Worm (Caenorhabditis elegans) whole organism, L4/young adult: ENCODE results near the gene F36H9.2.
"Not testable (repeated sequence)": the region's sequence is repeated elsewhere in the genome, so short reads cannot be mapped to it uniquely, and the experiment has no call there.

Experiments used
- W03F9.2 ChIP-seq: fragments of 150-350 bp; optimal IDR thresholded peaks from 2 replicates; lab custom pipeline; 2014; ENCODE audit warnings: missing biosample characterization, missing genetic modification characterization
- dao-5 ChIP-seq: sonication (generic microtip); optimal IDR thresholded peaks from 2 replicates; lab custom pipeline; 2016; ENCODE audit warnings: missing genotype, missing genetic modification characterization, moderate library complexity, missing compliant biosample characterization
- him-1 ChIP-seq: sonication (generic microtip); optimal IDR thresholded peaks from 2 replicates; lab custom pipeline; 2016; ENCODE audit warnings: missing genotype, missing genetic modification reagents, missing genetic modification characterization, missing compliant biosample characterization

F36H9.2 gene

DNA sequence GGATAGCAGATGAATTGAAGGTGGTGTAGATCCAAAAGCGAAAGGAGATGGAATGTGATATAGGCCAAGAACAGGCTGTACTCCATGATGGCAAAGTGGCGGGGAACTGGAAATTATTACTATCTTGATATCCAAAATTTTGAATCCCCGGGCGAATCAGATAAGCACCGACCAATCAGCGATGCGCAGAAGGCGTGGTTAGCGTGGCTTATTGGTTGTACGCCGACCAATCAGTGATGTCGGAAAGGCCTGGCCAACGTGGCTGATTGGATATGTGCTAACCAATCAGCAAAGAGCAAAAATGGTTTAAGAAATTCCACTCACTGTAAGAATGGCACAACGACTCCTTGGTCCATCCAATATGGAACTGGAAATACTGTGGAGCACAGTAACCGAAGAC, 8.3 kb upstream of the F36H9.2 start:
- TF ChIP-seq him-1 (no peak), dao-5 (tag; lab: Kevin White, UChicago) (no peak), W03F9.2 (tag; lab: Kevin White, UChicago) (no peak)

DNA sequence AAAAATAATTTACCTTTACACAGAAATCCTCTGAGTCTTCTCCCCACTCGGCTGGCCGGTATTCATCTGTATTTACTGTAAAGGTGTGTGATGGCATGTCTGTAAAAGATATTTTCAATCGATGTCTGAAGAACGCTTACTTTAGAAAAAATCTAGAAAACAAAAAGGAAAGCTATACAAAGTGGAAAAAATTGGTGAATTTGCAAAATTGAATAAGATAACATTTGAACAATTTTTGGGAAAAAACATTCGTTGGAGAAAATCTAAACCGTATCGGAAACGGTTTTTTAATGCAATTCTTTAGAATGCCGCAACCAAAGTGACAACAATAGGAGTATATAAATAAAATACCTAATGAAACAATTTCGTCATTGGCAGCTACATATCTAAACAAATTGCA, 6.3 kb upstream of the F36H9.2 start, which contains the start of gene F36H9.5:
F36H9.5 (minus strand) TSS at position 101 of the 400 bp plus-strand sequence.
- TF ChIP-seq him-1 (no peak), dao-5 (tag; lab: Kevin White, UChicago) (no peak), W03F9.2 (tag; lab: Kevin White, UChicago) (no peak)

DNA sequence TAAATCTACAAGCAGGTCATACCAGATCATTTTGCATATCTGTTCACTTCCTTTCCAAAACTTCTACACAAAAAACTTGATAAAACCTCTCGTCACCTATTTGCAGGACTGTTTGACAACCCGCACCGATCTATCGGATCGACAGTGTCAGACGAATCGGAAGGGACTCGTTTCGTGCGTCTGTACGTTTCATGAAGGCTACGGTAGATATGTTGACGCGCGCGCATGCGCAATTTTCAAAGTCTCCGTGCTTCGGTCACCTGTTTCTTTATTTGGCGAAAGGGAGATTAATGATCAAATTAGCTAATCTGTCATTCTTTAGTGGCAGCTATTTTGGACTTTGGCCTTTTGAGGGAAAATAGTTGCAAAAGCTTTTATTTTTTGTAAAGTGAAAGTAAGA, 1.2 kb downstream of the F36H9.2 start:
- TF ChIP-seq him-1 (no peak), dao-5 (tag; lab: Kevin White, UChicago) (no peak), W03F9.2 (tag; lab: Kevin White, UChicago) (no peak)

- no peak for TF ChIP-seq him-1
- no peak for TF ChIP-seq W03F9.2 (tag; lab: Kevin White, UChicago)
- no peak for TF ChIP-seq dao-5 (tag; lab: Kevin White, UChicago)
Measured at ce11 chrV:1794218-1794617, 6.0 kb downstream of the F36H9.2 start, which contains the start of gene F36H9.1. F36H9.1 (plus strand) TSS chrV:1794518.

ce11 chrV:1797900-1798299, 9.6 kb downstream of the F36H9.2 start, which contains the start of gene F36H9.10:
F36H9.10 (plus strand) TSS chrV:1798200.
- TF ChIP-seq him-1 (no peak), dao-5 (tag; lab: Kevin White, UChicago) (no peak), W03F9.2 (tag; lab: Kevin White, UChicago) (no peak)

ce11 chrV:1803043-1803442, 14.8 kb downstream of the F36H9.2 start, which contains the start of gene srt-41:
srt-41 (minus strand) TSS chrV:1803143.
- no peak for TF ChIP-seq dao-5 (tag; lab: Kevin White, UChicago)
- no peak for TF ChIP-seq him-1
- no peak for TF ChIP-seq W03F9.2 (tag; lab: Kevin White, UChicago)

DNA sequence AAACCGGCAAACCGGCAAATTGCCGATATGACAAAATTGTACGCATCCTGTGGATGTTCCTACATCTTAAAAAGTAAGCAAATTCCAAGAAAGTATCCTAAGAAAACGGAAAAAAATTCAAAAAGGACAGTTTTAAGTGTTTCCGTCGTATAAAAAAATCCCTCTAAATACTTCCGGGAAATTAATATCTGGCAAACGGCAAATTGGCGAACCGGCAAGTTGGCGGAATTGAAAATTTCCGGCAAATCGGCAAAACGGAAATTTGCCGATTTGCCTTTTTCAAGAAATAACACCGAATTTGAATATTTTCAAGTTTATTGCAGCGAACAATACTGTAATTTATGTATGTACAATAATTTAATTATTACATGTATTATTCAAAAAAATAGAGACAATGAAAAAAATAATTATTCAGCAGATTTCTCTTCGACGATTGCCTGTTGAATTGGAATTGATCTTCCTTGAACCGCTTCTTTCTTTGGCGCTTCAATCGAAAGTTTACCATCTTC, 15.8 kb downstream of the F36H9.2 start:
- no peak for TF ChIP-seq him-1
- TF ChIP-seq dao-5 (tag; lab: Kevin White, UChicago), result no peak
- TF ChIP-seq W03F9.2 (tag; lab: Kevin White, UChicago), result peak; percentile 11

- TF ChIP-seq dao-5 (tag; lab: Kevin White, UChicago) (no peak), W03F9.2 (tag; lab: Kevin White, UChicago) (peak; percentile 6)
Measured at ce11 chrV:1804645-1805559, 16.6 kb downstream of the F36H9.2 start, which contains the start of the genes hsp-16.2 and hsp-16.41. hsp-16.2 (minus strand) TSS chrV:1804957. hsp-16.41 (plus strand) TSS chrV:1805178.

DNA sequence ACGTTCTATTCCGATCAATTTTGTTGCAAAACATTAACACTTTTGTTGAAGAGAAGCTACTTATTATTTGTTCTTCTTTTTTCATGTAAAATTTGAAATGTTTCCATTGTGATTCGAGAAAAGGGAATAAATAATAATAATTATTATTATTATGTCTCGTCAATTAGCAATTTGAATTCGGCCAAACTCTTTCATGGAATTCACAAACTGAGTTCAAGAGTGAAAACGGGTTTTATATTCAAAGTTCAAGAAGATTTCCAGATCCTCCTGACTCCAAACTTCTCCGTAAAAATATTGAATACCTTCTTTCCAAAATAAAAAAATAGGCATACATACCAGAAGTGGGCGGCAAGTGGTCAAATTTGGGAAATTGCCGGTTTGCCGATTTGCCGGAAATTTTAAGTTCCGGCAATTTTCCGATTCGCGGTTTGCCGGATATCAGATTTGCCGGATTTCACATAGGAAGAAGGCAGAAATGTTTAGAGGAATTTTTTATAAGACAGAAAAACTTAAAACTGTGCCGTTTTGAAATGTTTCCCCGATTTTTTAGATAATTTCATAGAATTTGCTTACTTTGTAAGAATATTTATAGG, 17.6 kb downstream of the F36H9.2 start:
- no peak for TF ChIP-seq W03F9.2 (tag; lab: Kevin White, UChicago)
- no peak for TF ChIP-seq him-1
- TF ChIP-seq dao-5 (tag; lab: Kevin White, UChicago), result no peak

DNA sequence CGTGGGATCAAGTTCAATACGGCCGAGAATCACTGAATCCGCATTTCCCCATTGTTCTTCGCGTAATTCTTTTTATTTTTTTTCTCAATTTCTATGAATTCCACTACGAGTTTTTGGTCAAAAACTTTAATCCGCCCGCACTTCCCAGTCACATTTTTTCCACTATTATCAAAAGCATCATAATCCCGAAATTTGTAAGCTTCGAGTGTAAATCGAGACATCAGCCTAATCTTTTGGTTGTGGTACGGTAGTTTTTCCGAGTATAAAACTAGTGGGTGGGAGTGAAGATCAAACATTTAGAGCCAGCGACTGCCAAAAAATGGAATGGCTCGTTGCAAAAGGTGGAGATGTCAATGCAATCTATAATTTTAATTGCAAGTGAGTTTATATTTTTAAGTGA, 18.9 kb downstream of the F36H9.2 start, which contains the start of gene srt-42:
srt-42 (plus strand) TSS at position 301 of the 400 bp plus-strand sequence.
- TF ChIP-seq W03F9.2 (tag; lab: Kevin White, UChicago) (no peak), dao-5 (tag; lab: Kevin White, UChicago) (no peak), him-1 (no peak)

ce11 chrV:1811035-1811434, 22.8 kb downstream of the F36H9.2 start, which contains the start of gene Y46H3A.4:
Y46H3A.4 (minus strand) TSS chrV:1811135.
- TF ChIP-seq W03F9.2 (tag; lab: Kevin White, UChicago), result no peak
- TF ChIP-seq dao-5 (tag; lab: Kevin White, UChicago), result no peak
- no peak for TF ChIP-seq him-1

DNA sequence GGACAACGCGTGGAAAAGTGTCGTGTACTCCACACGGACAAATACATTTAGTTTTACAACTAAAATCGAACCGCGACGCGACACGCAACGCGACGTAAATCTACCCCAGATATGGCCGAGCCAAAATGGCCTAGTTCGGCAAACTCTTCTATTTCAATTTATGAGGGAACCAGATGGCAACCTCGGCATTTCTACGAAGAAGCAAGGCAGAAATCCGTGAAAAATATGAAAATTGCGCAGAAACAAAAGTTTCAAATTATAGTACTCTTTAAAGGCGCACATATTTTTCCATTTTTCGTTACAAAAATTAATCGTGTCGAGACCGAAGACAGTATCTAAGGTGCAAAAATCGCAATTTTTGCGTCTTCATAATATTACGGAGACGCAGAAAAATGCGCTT, 26.5 kb downstream of the F36H9.2 start, which contains the start of gene Y46H3A.5:
Y46H3A.5 (minus strand) TSS at position 101 of the 400 bp plus-strand sequence.
- not testable (repeated sequence) for TF ChIP-seq W03F9.2 (tag; lab: Kevin White, UChicago); dao-5 (tag; lab: Kevin White, UChicago); him-1

ce11 chrV:1820016-1820415, 31.8 kb downstream of the F36H9.2 start:
- TF ChIP-seq dao-5 (tag; lab: Kevin White, UChicago), result no peak
